Fruit fly (Drosophila melanogaster) whole organism, larva: ENCODE measurements around the gene chic.

Experiments used
- noc ChIP-seq: fragments of 200-800 bp; sonication (Bioruptor generic); optimal IDR thresholded peaks from 3 replicates; lab custom pipeline; 2019; ENCODE audit warnings: missing biosample characterization, mild to moderate bottlenecking, missing genetic modification characterization, moderate library complexity

chic gene

DNA sequence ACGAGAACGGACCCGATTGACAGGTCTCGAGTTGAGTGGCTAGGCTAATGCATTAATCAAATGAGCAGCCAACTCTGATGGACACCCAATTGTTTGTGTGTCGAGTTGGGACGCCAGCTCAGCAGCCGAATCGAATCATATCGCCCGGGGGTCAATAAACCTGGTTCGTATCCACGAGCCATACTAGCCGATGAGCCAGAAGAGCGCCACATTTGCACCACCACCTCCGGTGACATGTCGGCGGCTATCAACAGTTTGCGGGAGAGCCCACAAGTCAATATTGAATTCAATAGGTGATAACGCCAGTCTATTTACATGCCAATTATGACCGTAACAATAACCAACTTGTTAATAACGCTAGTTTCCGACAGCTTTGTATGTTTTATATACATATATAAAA lies 6.7 kb downstream of the chic start:
- TF ChIP-seq noc: peak; percentile 34

DNA sequence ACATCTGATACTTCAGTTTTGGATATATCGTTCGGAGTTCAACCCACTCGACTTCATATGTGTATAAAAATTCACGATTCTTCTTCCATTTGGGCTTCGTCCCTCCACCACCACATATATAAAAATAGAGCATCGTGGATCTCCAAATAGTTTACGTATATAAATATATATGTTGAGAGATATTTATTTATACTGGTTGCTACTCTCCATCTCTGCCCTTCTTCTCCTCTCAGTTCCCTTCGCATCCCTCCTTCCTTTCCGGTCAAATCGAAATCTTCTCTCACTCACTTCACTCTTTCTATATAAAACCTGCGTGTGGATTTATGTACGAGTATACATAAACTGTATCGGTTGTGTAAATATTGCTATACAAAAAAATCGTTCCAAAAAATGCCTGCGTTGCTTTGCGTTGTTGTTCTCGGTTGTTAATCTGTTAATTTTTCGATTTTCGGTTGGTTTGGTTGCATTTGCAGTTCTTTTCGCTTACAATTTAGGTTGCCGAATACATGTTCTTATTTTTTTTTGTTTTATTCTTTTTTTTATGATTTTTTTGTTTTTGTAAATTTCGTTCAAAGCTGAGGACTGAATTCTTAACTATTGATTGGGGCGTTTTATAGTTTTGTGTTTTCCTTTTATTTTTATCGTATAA lies 8.1 kb downstream of the chic start:
- no peak for TF ChIP-seq noc

dm6 chr2L:5972005-5972404 lies 8.8 kb downstream of the chic start:
- peak; percentile 58 for TF ChIP-seq noc

dm6 chr2L:5971093-5971808 lies 9.6 kb downstream of the chic start:
- no peak for TF ChIP-seq noc

DNA sequence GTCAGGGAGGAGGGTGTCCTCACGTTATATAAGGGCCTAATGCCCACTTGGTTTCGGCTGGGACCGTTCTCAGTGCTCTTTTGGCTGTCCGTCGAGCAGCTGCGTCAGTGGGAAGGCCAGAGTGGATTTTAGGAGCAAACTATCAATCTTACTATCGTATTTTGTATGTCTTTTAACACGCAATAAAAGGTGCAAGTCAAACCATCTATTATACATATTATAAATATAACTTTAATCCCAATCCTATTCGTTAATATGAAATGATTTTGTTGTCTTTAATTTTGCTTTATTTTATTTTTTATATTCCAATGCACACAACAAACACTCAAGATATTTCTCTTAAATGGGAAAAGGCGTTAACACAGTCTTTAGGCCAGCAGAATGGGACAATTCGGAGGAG lies 11.3 kb downstream of the chic start, which contains the start of gene Ucp4B:
TSS of gene Ucp4B (plus strand) at position 301 of the 400 bp plus-strand sequence.
- no peak for TF ChIP-seq noc

DNA sequence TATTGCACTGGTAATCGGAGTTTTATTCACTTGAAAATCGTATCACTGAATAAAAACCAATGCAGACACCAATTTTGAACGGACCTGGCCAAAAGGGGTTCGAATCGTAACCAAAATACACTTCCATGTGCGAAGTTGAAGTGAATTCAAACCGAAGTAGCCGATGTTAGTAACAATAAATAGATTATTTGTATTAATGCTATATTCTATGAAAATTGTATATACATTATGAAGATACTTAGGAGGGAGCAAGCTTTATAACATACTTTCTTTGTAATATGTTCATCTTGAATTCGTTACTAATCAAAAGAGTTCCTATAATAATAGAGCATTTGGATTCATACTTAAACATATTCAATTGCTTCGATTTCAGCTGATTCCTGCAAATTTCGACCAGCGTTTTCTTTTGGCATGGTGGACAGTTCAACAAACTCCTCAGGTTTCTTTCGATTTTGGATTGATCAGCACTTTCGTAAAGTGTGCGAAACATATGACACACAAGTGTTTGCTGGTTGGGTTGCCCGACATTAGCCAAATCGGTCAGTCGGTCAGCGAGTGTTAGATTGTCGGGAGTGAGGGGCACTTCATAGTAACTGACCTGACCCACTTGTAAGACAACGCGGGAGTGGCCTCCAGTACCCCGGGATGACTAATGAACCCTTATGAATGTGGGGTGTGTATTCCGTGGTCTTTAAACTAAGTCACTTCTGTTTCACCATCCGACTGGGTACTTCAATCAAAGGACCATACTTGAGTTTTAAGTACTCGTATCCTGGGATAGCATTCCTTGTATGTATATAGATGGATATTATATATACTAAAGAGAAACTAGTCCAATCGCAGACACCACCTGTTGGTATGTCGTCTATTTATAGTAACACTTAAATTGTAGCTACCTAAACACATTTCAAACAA lies 12.9 kb downstream of the chic start, which contains the start of the genes CG13992 and Ucp4C:
TSS of gene CG13992 (minus strand) at position 51 of the 915 bp plus-strand sequence.
TSS of gene Ucp4C (plus strand) at position 865 of the 915 bp plus-strand sequence.
- TF ChIP-seq noc: no peak

DNA sequence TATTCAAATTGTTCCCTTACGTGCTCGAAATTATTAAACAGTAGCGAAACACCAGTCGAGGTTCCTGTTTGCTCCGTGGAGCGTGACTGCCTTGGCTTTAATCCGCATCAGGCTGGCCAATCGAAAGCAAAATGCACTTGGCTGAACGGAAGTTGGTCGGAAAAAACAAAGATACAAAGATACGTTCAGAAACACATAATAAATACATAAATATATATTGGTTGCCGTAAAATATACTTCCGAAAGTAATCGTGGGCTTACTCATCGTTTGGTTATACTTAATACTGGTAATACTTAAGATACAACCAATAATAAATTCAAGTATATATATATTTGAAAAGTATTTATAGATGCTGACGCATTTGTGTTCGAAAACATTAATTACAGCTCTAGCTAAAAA lies 16.0 kb downstream of the chic start, which contains the start of gene psd:
TSS of gene psd (minus strand) at position 101 of the 400 bp plus-strand sequence.
- TF ChIP-seq noc: no peak

dm6 chr2L:5964211-5964610 lies 16.6 kb downstream of the chic start:
- no peak for TF ChIP-seq noc

DNA sequence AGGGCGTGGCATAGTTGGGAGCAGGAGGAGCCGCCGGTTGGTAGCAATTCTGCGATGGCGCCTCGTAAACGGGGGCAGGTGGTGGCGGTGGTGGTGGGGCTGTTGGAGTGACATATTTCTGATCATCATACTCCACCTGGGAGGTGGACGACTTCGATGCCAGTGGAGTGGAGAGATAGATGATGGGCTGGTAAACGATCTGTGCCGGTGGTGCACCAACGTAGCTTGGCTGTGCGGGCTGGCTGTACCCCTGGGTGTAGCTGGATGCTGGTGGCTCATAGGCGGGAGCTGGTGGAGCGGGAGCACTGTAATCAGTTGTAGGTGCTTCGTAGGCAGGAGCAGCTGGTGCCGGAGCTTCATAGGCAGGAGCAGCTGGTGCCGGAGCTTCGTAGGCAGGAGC lies 17.6 kb downstream of the chic start:
- no peak for TF ChIP-seq noc

- no peak for TF ChIP-seq noc
These were observed 19.5 kb downstream of the chic start for dm6 chr2L:5961169-5961918.

dm6 chr2L:5959863-5960658 lies 20.8 kb downstream of the chic start, which contains the start of gene Vm26Aa:
Gene Vm26Aa, minus strand, starts transcription at chr2L:5960340.
- no peak for TF ChIP-seq noc

- TF ChIP-seq noc: no peak
These were observed 22.1 kb downstream of the chic start, which contains the start of gene Vm26Ac for dm6 chr2L:5958581-5959177. Gene Vm26Ac, minus strand, starts transcription at chr2L:5958631.

- no peak for TF ChIP-seq noc
These were observed 24.1 kb downstream of the chic start, which contains the start of the genes CG13998 and Vm26Ab for dm6 chr2L:5956706-5957105. Gene CG13998, minus strand, starts transcription at chr2L:5956819. Gene Vm26Ab, plus strand, starts transcription at chr2L:5957004.

- no peak for TF ChIP-seq noc
These were observed 24.7 kb downstream of the chic start, which contains the start of gene CG13999 for dm6 chr2L:5956153-5956552. Gene CG13999, minus strand, starts transcription at chr2L:5956466.
